5 worm cellular contexts compared by ENCODE assay signal in genomic region chrIV:11332751-11333150, ce11.
A peak's percentile ranks its signal among the peaks of the same experiment; 100 is the strongest.
TF ChIP-seq lines count a peak whose summit lies in the region.

Gene sart-3 (minus strand): TSS chrIV:11332969.

TF ChIP-seq in whole organism, L1 larva, 84 proteins besides CTCF, POLR2A, EP300 and RAD21 (continues in another document):
- no peak for TF ChIP-seq ceh-88 (GFP tag; IDR thresholded peaks at IDR 0.05; lab: Robert Waterston, UW)
- TF ChIP-seq pax-3 (tag; optimal IDR thresholded peaks at IDR 0.05; lab: Kevin White, UChicago): no peak
- no peak for TF ChIP-seq nhr-76 (tag; optimal IDR thresholded peaks at IDR 0.05; lab: Kevin White, UChicago)
- TF ChIP-seq lin-13 (GFP tag; optimal IDR thresholded peaks at IDR 0.05; lab: Kevin White, UChicago): no peak
- no peak for TF ChIP-seq C04F5.9 (tag; optimal IDR thresholded peaks at IDR 0.05; lab: Kevin White, UChicago)
- no peak for TF ChIP-seq unc-30 (tag; optimal IDR thresholded peaks at IDR 0.05; lab: Kevin White, UChicago)
- peak in 1 of 2 experiments; percentile 24 for TF ChIP-seq lin-35 (GFP tag; optimal IDR thresholded peaks at IDR 0.05; lab: Kevin White, UChicago)
- TF ChIP-seq F16B12.6 (tag; optimal IDR thresholded peaks at IDR 0.05; lab: Kevin White, UChicago): no peak
- no peak for TF ChIP-seq hlh-4 (tag; optimal IDR thresholded peaks at IDR 0.05; lab: Kevin White, UChicago)
- no peak for TF ChIP-seq mep-1 (tag; optimal IDR thresholded peaks at IDR 0.05; lab: Kevin White, UChicago)
- no peak for TF ChIP-seq C16A3.4 (tag; optimal IDR thresholded peaks at IDR 0.05; lab: Kevin White, UChicago)
- peak in 1 of 2 experiments; percentile 10 for TF ChIP-seq efl-1 (optimal IDR thresholded peaks at IDR 0.05; lab: Kevin White, UChicago)
- TF ChIP-seq efl-1 (GFP tag; optimal IDR thresholded peaks at IDR 0.05 in 1 of 2; lab: Kevin White, UChicago): peak in 1 of 2 experiments; percentile 5
- no peak for TF ChIP-seq dsc-1 (tag; optimal IDR thresholded peaks at IDR 0.05; lab: Kevin White, UChicago)
- no peak for TF ChIP-seq mdl-1 (tag; optimal IDR thresholded peaks at IDR 0.05; lab: Kevin White, UChicago)
- no peak for TF ChIP-seq blmp-1 (tag; optimal IDR thresholded peaks at IDR 0.05; lab: Kevin White, UChicago)
- no peak for TF ChIP-seq mab-9 (GFP tag; IDR thresholded peaks at IDR 0.05; lab: Robert Waterston, UW)
- no peak for TF ChIP-seq snu-23 (GFP tag; optimal IDR thresholded peaks at IDR 0.05; lab: Kevin White, UChicago)
- peak in 1 of 3 experiments; percentile 38 for TF ChIP-seq dpl-1 (GFP tag; optimal IDR thresholded peaks at IDR 0.05; lab: Kevin White, UChicago)

TF ChIP-seq in whole organism, L2 larva, 48 proteins besides CTCF, POLR2A, EP300 and RAD21:
- TF ChIP-seq unc-55 (GFP tag; optimal IDR thresholded peaks at IDR 0.05; lab: Kevin White, UChicago) (peak; percentile 58), sma-3 (GFP tag; optimal IDR thresholded peaks at IDR 0.05; lab: Kevin White, UChicago) (no peak), C34F6.9 (tag; optimal IDR thresholded peaks at IDR 0.05; lab: Kevin White, UChicago) (peak; percentile 47)

TF ChIP-seq in whole organism, L3 larva, 47 proteins besides CTCF, POLR2A, EP300 and RAD21:
- peak; percentile 43 for TF ChIP-seq pha-4 (tag; optimal IDR thresholded peaks at IDR 0.05; lab: Kevin White, UChicago)
- no peak for TF ChIP-seq eor-1 (tag; optimal IDR thresholded peaks at IDR 0.05; lab: Kevin White, UChicago)
- peak; percentile 24 for TF ChIP-seq lin-15B (tag; optimal IDR thresholded peaks at IDR 0.05; lab: Kevin White, UChicago)
- TF ChIP-seq tbx-2 (tag; optimal IDR thresholded peaks at IDR 0.05; lab: Kevin White, UChicago): no peak
- no peak for TF ChIP-seq elt-2 (tag; optimal IDR thresholded peaks at IDR 0.05; lab: Kevin White, UChicago)

TF ChIP-seq in whole organism, L4 larva, 104 proteins besides CTCF, POLR2A, EP300 and RAD21:
- TF ChIP-seq daf-16 (GFP tag; optimal IDR thresholded peaks at IDR 0.05; lab: Kevin White, UChicago) (no peak), daf-16 (tag; optimal IDR thresholded peaks at IDR 0.05; lab: Kevin White, UChicago) (peak; percentile 1), mes-2 (tag; optimal IDR thresholded peaks at IDR 0.05; lab: Kevin White, UChicago; ENCODE audit: poor library complexity, severe bottlenecking) (peak; percentile 33), Y105C5A.15 (GFP tag; IDR thresholded peaks at IDR 0.05; lab: Robert Waterston, UW) (no peak), lin-38 (GFP tag; IDR thresholded peaks at IDR 0.05; lab: Robert Waterston, UW) (peak; percentile 57), nhr-77 (tag; optimal IDR thresholded peaks at IDR 0.05; lab: Kevin White, UChicago) (no peak)

TF ChIP-seq in whole organism, young adult, 124 proteins besides CTCF, POLR2A, EP300 and RAD21:
- TF ChIP-seq ztf-22 (GFP tag; optimal IDR thresholded peaks at IDR 0.05; lab: Kevin White, UChicago): no peak
- TF ChIP-seq lin-54 (GFP tag; optimal IDR thresholded peaks at IDR 0.05; lab: Kevin White, UChicago): peak; percentile 5
- TF ChIP-seq ama-1 (optimal IDR thresholded peaks at IDR 0.05; lab: Kevin White, UChicago): no peak
- peak in 1 of 2 experiments; percentile 73 for TF ChIP-seq ama-1 (GFP tag; optimal IDR thresholded peaks at IDR 0.05; lab: Kevin White, UChicago)
- no peak for TF ChIP-seq hmg-20 (GFP tag; IDR thresholded peaks at IDR 0.05; lab: Robert Waterston, UW)
- no peak for TF ChIP-seq F49E8.2 (tag; optimal IDR thresholded peaks at IDR 0.05; lab: Kevin White, UChicago; ENCODE audit: insufficient read depth)
- TF ChIP-seq tbx-9 (tag; optimal IDR thresholded peaks at IDR 0.05; lab: Kevin White, UChicago; ENCODE audit: borderline replicate concordance): no peak
- TF ChIP-seq ekl-4 (GFP tag; IDR thresholded peaks at IDR 0.05; lab: Robert Waterston, UW): no peak
- TF ChIP-seq F55B11.4 (tag; optimal IDR thresholded peaks at IDR 0.05; lab: Kevin White, UChicago; ENCODE audit: borderline replicate concordance, insufficient read depth): no peak
- TF ChIP-seq hrde-1 (tag; optimal IDR thresholded peaks at IDR 0.05; lab: Kevin White, UChicago; ENCODE audit: borderline replicate concordance): peak; percentile 45
- no peak for TF ChIP-seq Y79H2A.3 (GFP tag; conservative IDR thresholded peaks at IDR 0.05; lab: Robert Waterston, UW)
- no peak for TF ChIP-seq zfh-2 (GFP tag; conservative IDR thresholded peaks at IDR 0.05; lab: Robert Waterston, UW)
- no peak for TF ChIP-seq ZK185.1 (tag; optimal IDR thresholded peaks at IDR 0.05; lab: Kevin White, UChicago; ENCODE audit: poor library complexity, severe bottlenecking)
- no peak for TF ChIP-seq F10E7.11 (tag; optimal IDR thresholded peaks at IDR 0.05; lab: Kevin White, UChicago)
- TF ChIP-seq attf-3 (GFP tag; conservative IDR thresholded peaks at IDR 0.05; lab: Robert Waterston, UW): no peak
- TF ChIP-seq ceh-40 (GFP tag; IDR thresholded peaks at IDR 0.05; lab: Robert Waterston, UW): no peak
